Worm (Caenorhabditis elegans): ENCODE measurements around the gene F20D12.12.

DNA sequence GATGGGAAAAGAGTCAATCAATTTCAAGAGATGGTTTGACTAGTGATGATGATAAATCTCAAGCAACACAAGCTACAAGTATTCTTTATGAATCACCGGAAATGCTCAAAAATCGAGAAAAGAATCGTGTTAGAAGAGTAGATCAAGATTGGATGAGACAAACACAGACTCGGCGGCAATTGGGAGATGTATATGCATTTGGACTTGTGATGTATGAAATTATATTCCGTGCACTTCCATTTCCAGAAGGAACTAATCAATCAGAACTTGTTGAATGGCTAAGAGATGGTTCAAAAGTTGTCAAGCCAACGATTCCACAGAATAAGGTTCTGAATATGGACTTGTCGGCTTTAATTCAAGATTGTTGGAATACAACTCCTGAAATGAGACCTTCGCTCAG, 15.4 kb upstream of the F20D12.12 start:
- TF ChIP-seq ceh-16 (tag; optimal IDR thresholded peaks at IDR 0.05) (no peak), snpc-4 (tag; optimal IDR thresholded peaks at IDR 0.05) (no peak), nhr-6 (tag; optimal IDR thresholded peaks at IDR 0.05) (no peak), lin-11 (tag; optimal IDR thresholded peaks at IDR 0.05) (no peak), ZK546.5 (tag; optimal IDR thresholded peaks at IDR 0.05) (no peak), nhr-77 (tag; optimal IDR thresholded peaks at IDR 0.05) (no peak), R02D3.7 (tag; optimal IDR thresholded peaks at IDR 0.05) (no peak), nhr-25 (tag; optimal IDR thresholded peaks at IDR 0.05) (no peak), unc-39 (tag; optimal IDR thresholded peaks at IDR 0.05) (no peak), alr-1 (tag; optimal IDR thresholded peaks at IDR 0.05) (no peak), unc-62 (GFP tag; optimal IDR thresholded peaks at IDR 0.05) (no peak)
